Fruit fly (Drosophila melanogaster) whole organism, embryonic: Measurements from ENCODE around the gene Dpm3.

ENCODE experiments used
- CG10321 ChIP-seq: fragments of 200-800 bp; sonication (Bioruptor generic); IDR thresholded peaks from 2 replicates; pipeline ENCODE4 v1.3.6; 2022; ENCODE audit warnings: missing biosample characterization, missing genetic modification characterization
- CG10366 ChIP-seq: fragments of 200-800 bp; sonication (Bioruptor generic); IDR thresholded peaks from 2 replicates; pipeline ENCODE4 v1.3.6; 2022; ENCODE audit warnings: missing biosample characterization, missing genetic modification characterization
- CG11696 ChIP-seq: fragments of 200-800 bp; sonication (Bioruptor generic); IDR thresholded peaks from 2 replicates; pipeline ENCODE4 v1.3.6; 2022; ENCODE audit warnings: missing biosample characterization, missing genetic modification characterization
- CG13287 ChIP-seq: fragments of 200-800 bp; sonication (Bioruptor generic); IDR thresholded peaks from 2 replicates; pipeline ENCODE4 v1.3.6; 2022; ENCODE audit warnings: missing biosample characterization, missing genetic modification characterization; ENCODE audit not compliant: partially characterized antibody
- CG15479 ChIP-seq: fragments of 200-800 bp; sonication (Bioruptor generic); optimal IDR thresholded peaks from 3 replicates; lab custom pipeline; 2019; ENCODE audit warnings: missing biosample characterization, mild to moderate bottlenecking, missing genetic modification characterization, moderate library complexity
- CG30020 ChIP-seq: fragments of 200-800 bp; optimal IDR thresholded peaks from 2 replicates; lab custom pipeline; 2019; ENCODE audit warnings: missing biosample characterization, mild to moderate bottlenecking, missing genetic modification characterization, moderate library complexity
- CG31388 ChIP-seq: fragments of 200-800 bp; sonication (Bioruptor generic); optimal IDR thresholded peaks from 2 replicates; lab custom pipeline; 2016; ENCODE audit warnings: missing biosample characterization, missing genetic modification characterization
- CG3163 ChIP-seq: fragments of 200-800 bp; sonication (Bioruptor generic); optimal IDR thresholded peaks from 3 replicates; lab custom pipeline; 2016; ENCODE audit warnings: missing biosample characterization, missing genetic modification characterization
- CG34224 ChIP-seq: fragments of 200-800 bp; sonication (Bioruptor generic); IDR thresholded peaks from 3 replicates; pipeline ENCODE4 v1.3.6; 2022; ENCODE audit warnings: missing biosample characterization, missing genetic modification characterization; ENCODE audit not compliant: partially characterized antibody
- CG34422 ChIP-seq: fragments of 200-800 bp; sonication (Bioruptor generic); IDR thresholded peaks from 3 replicates; pipeline ENCODE4 v1.3.6; 2022; ENCODE audit warnings: missing biosample characterization, missing genetic modification characterization
- CG6765 ChIP-seq: fragments of 200-800 bp; sonication (Bioruptor generic); optimal IDR thresholded peaks from 3 replicates; lab custom pipeline; 2017; ENCODE audit warnings: missing biosample characterization, mild to moderate bottlenecking, missing genetic modification characterization
- CG6791 ChIP-seq: fragments of 200-800 bp; sonication (Bioruptor generic); IDR thresholded peaks from 3 replicates; pipeline ENCODE4 v1.3.6; 2022; ENCODE audit warnings: missing biosample characterization, missing genetic modification characterization; ENCODE audit not compliant: partially characterized antibody
- CG7372 ChIP-seq: fragments of 200-800 bp; sonication (Bioruptor generic); IDR thresholded peaks from 2 replicates; pipeline ENCODE4 v1.3.6; 2022; ENCODE audit warnings: missing biosample characterization, missing genetic modification characterization
- CG7928 ChIP-seq: fragments of 200-800 bp; sonication (Bioruptor generic); optimal IDR thresholded peaks from 2 replicates; lab custom pipeline; 2017; ENCODE audit warnings: missing biosample characterization, mild to moderate bottlenecking, missing genetic modification characterization
- CG7987 ChIP-seq: fragments of 200-800 bp; sonication (Bioruptor generic); optimal IDR thresholded peaks from 2 replicates; lab custom pipeline; 2018; ENCODE audit warnings: missing biosample characterization, mild to moderate bottlenecking, missing genetic modification characterization, moderate library complexity
- CG8478 ChIP-seq: fragments of >200 bp; optimal IDR thresholded peaks from 2 replicates; lab custom pipeline; 2018
- CG9727 ChIP-seq: fragments of 200-800 bp; sonication (Bioruptor generic); optimal IDR thresholded peaks from 3 replicates; lab custom pipeline; 2017; ENCODE audit warnings: missing biosample characterization, mild to moderate bottlenecking, missing genetic modification characterization
- Dbx ChIP-seq: fragments of 200-800 bp; sonication (Bioruptor generic); IDR thresholded peaks from 3 replicates; pipeline ENCODE4 v1.3.6; 2022; ENCODE audit warnings: missing biosample characterization, missing genetic modification characterization
- Eip74EF ChIP-seq, 2 experiments: fragments of 200-800 bp in 1 of 2; fragments of >200 bp in 1 of 2; sonication (Bioruptor generic) in 1 of 2; optimal IDR thresholded peaks; 2 replicates each; lab custom pipeline; 2017 to 2019; ENCODE audit warnings: missing biosample characterization in 2 of 2, missing genetic modification characterization in 2 of 2, mild to moderate bottlenecking in 1 of 2, moderate library complexity in 1 of 2
- Fer2 ChIP-seq: fragments of 200-800 bp; sonication (Bioruptor generic); optimal IDR thresholded peaks from 2 replicates; lab custom pipeline; 2018; ENCODE audit warnings: missing biosample characterization, mild to moderate bottlenecking, missing genetic modification characterization, moderate library complexity
- GATAe ChIP-seq: fragments of 200-800 bp; sonication (Bioruptor generic); conservative IDR thresholded peaks from 2 replicates; pipeline ENCODE4 v1.3.6; 2022; ENCODE audit warnings: missing biosample characterization, missing genetic modification characterization
- HmgZ ChIP-seq: fragments of 200-800 bp; sonication (Bioruptor generic); optimal IDR thresholded peaks from 2 replicates; lab custom pipeline; 2018; ENCODE audit warnings: missing biosample characterization, mild to moderate bottlenecking, missing genetic modification characterization
- Med ChIP-seq: fragments of 200-800 bp; sonication (Bioruptor generic); peaks from one replicate; lab custom pipeline; 2016; ENCODE audit warnings: missing biosample characterization, missing genetic modification characterization, mild to moderate bottlenecking, inconsistent platforms, moderate library complexity
- NFAT ChIP-seq: fragments of 200-800 bp; sonication (Bioruptor generic); IDR thresholded peaks from 2 replicates; pipeline ENCODE4 v1.3.6; 2022; ENCODE audit warnings: missing biosample characterization, missing genetic modification characterization
- Neu2 ChIP-seq: fragments of 200-800 bp; sonication (Bioruptor generic); optimal IDR thresholded peaks from 3 replicates; lab custom pipeline; 2016; ENCODE audit warnings: missing biosample characterization, missing genetic modification characterization, borderline replicate concordance
- Ravus ChIP-seq: fragments of 200-800 bp; sonication (Bioruptor generic); IDR thresholded peaks from 2 replicates; pipeline ENCODE4 v1.3.6; 2022; ENCODE audit warnings: missing biosample characterization, missing genetic modification characterization
- Trl ChIP-seq, 3 experiments: fragments of >200 bp in 2 of 3; fragments of 200-800 bp in 1 of 3; sonication (Bioruptor generic) in 1 of 3; optimal IDR thresholded peaks; 2 replicates in 1 of 3; 3 replicates in 2 of 3; lab custom pipeline; 2016 to 2017; ENCODE audit warnings: missing biosample characterization in 1 of 3, missing genetic modification characterization in 1 of 3
- YL-1 ChIP-seq: fragments of 200-800 bp; sonication (Bioruptor generic); optimal IDR thresholded peaks from 3 replicates; lab custom pipeline; 2017; ENCODE audit warnings: missing biosample characterization, mild to moderate bottlenecking, missing genetic modification characterization
- amos ChIP-seq: fragments of 200-800 bp; sonication (Bioruptor generic); IDR thresholded peaks from 2 replicates; pipeline ENCODE4 v1.3.6; 2022; ENCODE audit warnings: missing biosample characterization, missing genetic modification characterization; ENCODE audit not compliant: partially characterized antibody
- bab2 ChIP-seq: fragments of 200-800 bp; sonication (Bioruptor generic); optimal IDR thresholded peaks from 2 replicates; lab custom pipeline; 2016; ENCODE audit warnings: missing biosample characterization, missing genetic modification characterization
- bcd ChIP-seq: fragments of 200-800 bp; sonication (Bioruptor generic); optimal IDR thresholded peaks from 2 replicates; lab custom pipeline; 2017; ENCODE audit warnings: missing biosample characterization, mild to moderate bottlenecking, missing genetic modification characterization
- bowl ChIP-seq: fragments of 200-800 bp; sonication (Bioruptor generic); IDR thresholded peaks from 2 replicates; pipeline ENCODE4 v1.3.6; 2022; ENCODE audit warnings: missing biosample characterization, missing genetic modification characterization
- ci ChIP-seq: fragments of 200-800 bp; sonication (Bioruptor generic); IDR thresholded peaks from 3 replicates; pipeline ENCODE4 v1.3.6; 2022; ENCODE audit warnings: missing biosample characterization, missing genetic modification characterization
- dan ChIP-seq: fragments of 200-800 bp; sonication (Bioruptor generic); IDR thresholded peaks from 2 replicates; pipeline ENCODE4 v1.3.6; 2022; ENCODE audit warnings: missing biosample characterization, missing genetic modification characterization
- esg ChIP-seq: fragments of 200-800 bp; sonication (Bioruptor generic); conservative IDR thresholded peaks from 2 replicates; pipeline ENCODE4 v1.3.6; 2022; ENCODE audit warnings: missing biosample characterization, missing genetic modification characterization
- exex ChIP-seq: fragments of 200-800 bp; sonication (Bioruptor generic); optimal IDR thresholded peaks from 4 replicates; lab custom pipeline; 2018; ENCODE audit warnings: missing biosample characterization, mild to moderate bottlenecking, missing genetic modification characterization, moderate library complexity
- fd96Cb ChIP-seq: fragments of 200-800 bp; sonication (Bioruptor generic); optimal IDR thresholded peaks from 2 replicates; lab custom pipeline; 2018; ENCODE audit warnings: missing biosample characterization, mild to moderate bottlenecking, missing genetic modification characterization, moderate library complexity
- lbe ChIP-seq: fragments of 200-800 bp; sonication (Bioruptor generic); optimal IDR thresholded peaks from 2 replicates; lab custom pipeline; 2016; ENCODE audit warnings: missing biosample characterization, mild to moderate bottlenecking, missing genetic modification characterization
- lola ChIP-seq, 3 experiments: fragments of >200 bp in 2 of 3; fragments of 200-800 bp in 1 of 3; sonication (Bioruptor generic) in 1 of 3; optimal IDR thresholded peaks; 2 replicates each; lab custom pipeline; 2017 to 2019; ENCODE audit warnings: missing biosample characterization in 3 of 3, missing genetic modification characterization in 3 of 3, mild to moderate bottlenecking in 1 of 3, moderate library complexity in 1 of 3
- lov ChIP-seq, 2 experiments: fragments of 200-800 bp in 1 of 2; fragments of >200 bp in 1 of 2; sonication (Bioruptor generic) in 1 of 2; IDR thresholded peaks in 1 of 2; optimal IDR thresholded peaks in 1 of 2; 2 replicates in 1 of 2; 3 replicates in 1 of 2; pipeline versions ENCODE4 v1.3.6 to Lab custom; 2017 to 2022; ENCODE audit warnings: missing biosample characterization in 1 of 2, missing genetic modification characterization in 1 of 2
- pb ChIP-seq: fragments of 200-800 bp; sonication (Bioruptor generic); optimal IDR thresholded peaks from 3 replicates; lab custom pipeline; 2016; ENCODE audit warnings: missing biosample characterization, missing genetic modification characterization
- pum ChIP-seq: fragments of 200-800 bp; sonication (Bioruptor generic); optimal IDR thresholded peaks from 2 replicates; lab custom pipeline; 2016; ENCODE audit warnings: missing biosample characterization, missing genetic modification characterization
- ssp ChIP-seq: fragments of 200-800 bp; sonication (Bioruptor generic); IDR thresholded peaks from 2 replicates; pipeline ENCODE4 v1.3.6; 2022; ENCODE audit warnings: missing biosample characterization, missing genetic modification characterization
- tgo ChIP-seq: fragments of 200-800 bp; sonication (Bioruptor generic); IDR thresholded peaks from 3 replicates; pipeline ENCODE4 v1.3.6; 2022; ENCODE audit warnings: missing biosample characterization, missing genetic modification characterization
- ttk ChIP-seq: fragments of 200-800 bp; sonication (Bioruptor generic); IDR thresholded peaks from 2 replicates; pipeline ENCODE4 v2.1.2; 2022; ENCODE audit warnings: missing biosample characterization, missing genetic modification characterization
- tup ChIP-seq: fragments of 200-800 bp; sonication (Bioruptor generic); optimal IDR thresholded peaks from 2 replicates; lab custom pipeline; 2016; ENCODE audit warnings: missing biosample characterization, mild to moderate bottlenecking, missing genetic modification characterization, moderate library complexity
- zen ChIP-seq: fragments of 200-800 bp; sonication (Bioruptor generic); optimal IDR thresholded peaks from 3 replicates; lab custom pipeline; 2018; ENCODE audit warnings: missing biosample characterization, mild to moderate bottlenecking, missing genetic modification characterization, moderate library complexity

Dpm3 gene

dm6 chr3R:13382656-13383142 lies 20.2 kb downstream of the Dpm3 start (continued):
- TF ChIP-seq CG3163 (GFP tag; lab: Kevin White, UChicago) = peak; percentile 94
- peak; percentile 64 for TF ChIP-seq CG34224 (GFP tag; lab: Robert Waterston, UW)
- TF ChIP-seq NFAT (GFP tag; lab: Robert Waterston, UW) = peak; percentile 34; the same call in 1 of the 2 replicates
- TF ChIP-seq YL-1 (GFP tag; lab: Kevin White, UChicago) = peak; percentile 93
- TF ChIP-seq CG9727 (GFP tag; lab: Kevin White, UChicago) = peak; percentile 10
- TF ChIP-seq amos = peak; percentile 15; the same call in 1 of the 2 replicates
- TF ChIP-seq GATAe = no peak
- peak; percentile 48; the same call in 1 of the 3 replicates for TF ChIP-seq CG34422 (GFP tag; lab: Robert Waterston, UW)
- no peak for TF ChIP-seq bab2 (GFP tag; lab: Kevin White, UChicago)
- TF ChIP-seq Dbx (GFP tag; lab: Robert Waterston, UW) = 0 out of 3 replicates have a peak, but pooled peaks have one; percentile 23
- peak; percentile 92 for TF ChIP-seq Med (GFP tag; lab: Kevin White, UChicago)
- TF ChIP-seq CG6791 (GFP tag; lab: Robert Waterston, UW) = 0 out of 3 replicates have a peak, but pooled peaks have one; percentile 13
- TF ChIP-seq CG15479 (GFP tag; lab: Kevin White, UChicago) = peak; percentile 12
- TF ChIP-seq pb (GFP tag; lab: Kevin White, UChicago) = peak; percentile 11
- 0 out of 3 replicates have a peak, but pooled peaks have one; percentile 27 for TF ChIP-seq ci (GFP tag; lab: Robert Waterston, UW)
- TF ChIP-seq CG6765 (GFP tag; lab: Kevin White, UChicago) = peak; percentile 65
- TF ChIP-seq tgo (GFP tag; lab: Robert Waterston, UW) = no peak
- no peak for TF ChIP-seq CG30020 (tag; lab: Kevin White, UChicago)
- TF ChIP-seq CG8478 (lab: Kevin White, UChicago) = peak; percentile 40
- peak; percentile 43 to 62 for TF ChIP-seq Trl (optimal IDR thresholded peaks at IDR 0.05; lab: Kevin White, UChicago)
- TF ChIP-seq Trl (GFP tag; optimal IDR thresholded peaks at IDR 0.05; lab: Kevin White, UChicago) = no peak
- peak; percentile 28; the same call in 1 of the 2 replicates for TF ChIP-seq CG10321 (GFP tag; lab: Robert Waterston, UW)
- no peak for TF ChIP-seq bcd (GFP tag; lab: Kevin White, UChicago)
- TF ChIP-seq zen (tag; lab: Kevin White, UChicago) = no peak
- no peak for TF ChIP-seq exex (tag; lab: Kevin White, UChicago)

dm6 chr3R:13381744-13382435 lies 21.0 kb downstream of the Dpm3 start, which contains the start of the genes mRpS21 and Droj2:
TSS of gene mRpS21 (minus strand) at chr3R:13381809.
TSS of gene Droj2 (plus strand) at chr3R:13382106.
- TF ChIP-seq pum (GFP tag; lab: Kevin White, UChicago) (peak; percentile 17), tup (GFP tag; lab: Kevin White, UChicago) (no peak), lola (GFP tag; optimal IDR thresholded peaks at IDR 0.05; lab: Kevin White, UChicago) (peak in 1 of 3 experiments; percentile 58), CG11696 (GFP tag; lab: Robert Waterston, UW) (peak; percentile 55; the same call in 1 of the 2 replicates), esg (GFP tag; lab: Robert Waterston, UW) (peak; percentile 23; the same call in 1 of the 2 replicates), fd96Cb (tag; lab: Kevin White, UChicago) (peak; percentile 35), CG10366 (GFP tag; lab: Robert Waterston, UW) (peak; percentile 11; the same call in 1 of the 2 replicates), ssp (GFP tag; lab: Robert Waterston, UW) (no peak), HmgZ (tag; lab: Kevin White, UChicago) (peak; percentile 66), lov (optimal IDR thresholded peaks at IDR 0.05; lab: Kevin White, UChicago) (no peak), lov (GFP tag; IDR thresholded peaks at IDR 0.05; lab: Robert Waterston, UW) (no peak), bowl (GFP tag; lab: Robert Waterston, UW) (no peak), CG13287 (GFP tag; lab: Robert Waterston, UW) (peak; percentile 48), Fer2 (tag; lab: Kevin White, UChicago) (peak; percentile 34), CG7987 (GFP tag; lab: Kevin White, UChicago) (no peak), Neu2 (no peak), CG7372 (GFP tag; lab: Robert Waterston, UW) (0 out of 2 replicates have a peak, but pooled peaks have one; percentile 29), ttk (GFP tag; lab: Robert Waterston, UW) (no peak), dan (GFP tag; lab: Robert Waterston, UW) (no peak), CG7928 (GFP tag; lab: Kevin White, UChicago) (peak; percentile 89), lbe (GFP tag; lab: Kevin White, UChicago) (no peak), CG31388 (GFP tag; lab: Kevin White, UChicago) (no peak), Eip74EF (GFP tag; optimal IDR thresholded peaks at IDR 0.05; lab: Kevin White, UChicago) (no peak), Ravus (no peak)
